Worm (Caenorhabditis elegans) whole organism, L3 larva: ENCODE data around the gene str-131.

Source experiments
- nhr-11 ChIP-seq: fragments of 150-350 bp; optimal IDR thresholded peaks from 2 replicates; lab custom pipeline; 2014; ENCODE audit warnings: missing biosample characterization, missing genetic modification characterization
- zag-1 ChIP-seq: fragments of 150-350 bp; optimal IDR thresholded peaks from 2 replicates; lab custom pipeline; 2014; ENCODE audit warnings: missing biosample characterization, missing genetic modification characterization

DNA sequence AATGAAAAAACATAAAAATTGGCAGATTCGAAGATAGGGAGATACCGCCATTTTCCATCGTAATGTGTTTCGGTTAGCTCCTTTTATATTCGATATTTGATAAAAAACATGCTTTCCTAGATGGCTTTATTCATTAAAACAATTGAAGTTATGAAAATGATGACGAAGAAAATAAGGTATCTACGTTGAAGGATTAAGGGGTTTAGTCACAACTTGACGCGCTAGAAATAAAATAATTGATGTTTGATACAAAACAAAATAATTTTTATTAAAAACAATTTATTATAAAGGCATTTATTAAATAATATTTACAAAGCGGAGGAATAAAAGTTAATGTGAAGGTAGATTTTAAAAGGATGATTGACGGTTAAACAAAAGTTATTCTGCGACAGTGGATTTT lies 9.1 kb upstream of the str-131 start, which contains the start of gene str-130:
- TF ChIP-seq nhr-11 (no peak), zag-1 (tag; lab: Kevin White, UChicago) (no peak)
